Fruit fly (Drosophila melanogaster): ENCODE data around the gene BigH1.

dm6 chr3R:14683928-14684327 lies 20.7 kb downstream of the BigH1 start:
- no peak for TF ChIP-seq insv (optimal IDR thresholded peaks at IDR 0.05)
- TF ChIP-seq psq (optimal IDR thresholded peaks at IDR 0.05), result no peak

All from Kc167 (cell line).